Fruit fly (Drosophila melanogaster): ENCODE measurements around the gene Men-b.

DNA sequence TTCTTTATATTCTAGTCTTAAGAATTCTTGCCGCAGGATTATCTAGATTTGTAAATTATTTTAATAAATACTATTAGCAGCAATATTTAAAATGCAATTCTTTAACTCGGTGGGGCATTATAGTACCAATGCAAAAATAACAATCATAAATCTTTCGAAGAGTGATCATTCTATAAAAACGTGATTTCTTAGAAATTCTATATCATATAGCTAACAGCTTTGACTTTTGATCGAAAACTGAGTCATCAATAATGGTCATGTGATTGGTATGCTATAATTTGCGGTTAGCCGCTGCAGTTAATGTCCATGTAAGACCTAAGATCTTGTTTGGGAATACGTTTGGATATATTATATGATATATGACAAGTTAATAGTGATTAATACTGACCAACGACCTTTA, 11.4 kb downstream of the Men-b start, which contains the start of gene ppk31:
- no peak for TF ChIP-seq Mnt (GFP tag; optimal IDR thresholded peaks at IDR 0.05)
- TF ChIP-seq CG14711 (tag; optimal IDR thresholded peaks at IDR 0.05), result no peak
- no peak for TF ChIP-seq ovo (GFP tag; optimal IDR thresholded peaks at IDR 0.05)
- no peak for TF ChIP-seq tj (GFP tag; optimal IDR thresholded peaks at IDR 0.05)
- TF ChIP-seq Clk (GFP tag; optimal IDR thresholded peaks at IDR 0.05), result no peak
- TF ChIP-seq CG5204 (GFP tag; optimal IDR thresholded peaks at IDR 0.05), result no peak
- TF ChIP-seq CG7045 (GFP tag; optimal IDR thresholded peaks at IDR 0.05), result no peak
- TF ChIP-seq kay (GFP tag; ENCODE audit: borderline replicate concordance), result no peak

Measured in whole organism, adult.